Fruit fly (Drosophila melanogaster) whole organism, embryonic: ENCODE measurements around the gene Wbp2.

Experiments
- Atf3 ChIP-seq: fragments of 200-800 bp; sonication (Bioruptor generic); optimal IDR thresholded peaks from 3 replicates; lab custom pipeline; 2016; ENCODE audit warnings: missing biosample characterization, missing genetic modification characterization
- BEAF-32 ChIP-seq: fragments of 200-800 bp; sonication (Bioruptor generic); optimal IDR thresholded peaks from 3 replicates; lab custom pipeline; 2017; ENCODE audit warnings: missing biosample characterization, missing genetic modification characterization, mild to moderate bottlenecking, moderate library complexity, missing genetic modification reagents
- CG11247 ChIP-seq: fragments of 200-800 bp; sonication (Bioruptor generic); IDR thresholded peaks from 2 replicates; pipeline ENCODE4 v1.3.6; 2022; ENCODE audit warnings: missing biosample characterization, missing genetic modification characterization
- CG11696 ChIP-seq: fragments of 200-800 bp; sonication (Bioruptor generic); IDR thresholded peaks from 2 replicates; pipeline ENCODE4 v1.3.6; 2022; ENCODE audit warnings: missing biosample characterization, missing genetic modification characterization
- CG11723 ChIP-seq: fragments of 200-800 bp; sonication (Bioruptor generic); optimal IDR thresholded peaks from 2 replicates; lab custom pipeline; 2017; ENCODE audit warnings: missing biosample characterization, mild to moderate bottlenecking, missing genetic modification characterization
- CG12071 ChIP-seq: fragments of 200-800 bp; sonication (Bioruptor generic); optimal IDR thresholded peaks from 3 replicates; lab custom pipeline; 2018; ENCODE audit warnings: missing biosample characterization, mild to moderate bottlenecking, missing genetic modification characterization
- CG12391 ChIP-seq: fragments of 200-800 bp; sonication (Bioruptor generic); optimal IDR thresholded peaks from 3 replicates; lab custom pipeline; 2018; ENCODE audit warnings: missing biosample characterization, mild to moderate bottlenecking, missing genetic modification characterization, moderate library complexity
- CG15269 ChIP-seq: fragments of 200-800 bp; sonication (Bioruptor generic); optimal IDR thresholded peaks from 2 replicates; lab custom pipeline; 2018; ENCODE audit warnings: missing biosample characterization, mild to moderate bottlenecking, missing genetic modification characterization, moderate library complexity
- CG15696 ChIP-seq: fragments of 200-800 bp; sonication (Bioruptor generic); optimal IDR thresholded peaks from 2 replicates; lab custom pipeline; 2019; ENCODE audit warnings: missing biosample characterization, mild to moderate bottlenecking, missing genetic modification characterization, moderate library complexity
- CG17568 ChIP-seq: fragments of 200-800 bp; sonication (Bioruptor generic); optimal IDR thresholded peaks from 2 replicates; lab custom pipeline; 2018; ENCODE audit warnings: missing biosample characterization, mild to moderate bottlenecking, missing genetic modification characterization, moderate library complexity
- CG18262 ChIP-seq: fragments of 200-800 bp; optimal IDR thresholded peaks from 3 replicates; lab custom pipeline; 2019; ENCODE audit warnings: missing biosample characterization, mild to moderate bottlenecking, missing genetic modification characterization, moderate library complexity
- CG18476 ChIP-seq: fragments of 200-800 bp; sonication (Bioruptor generic); optimal IDR thresholded peaks from 2 replicates; lab custom pipeline; 2016; ENCODE audit warnings: missing biosample characterization, mild to moderate bottlenecking, missing genetic modification characterization
- CG18764 ChIP-seq: fragments of 200-800 bp; sonication (Bioruptor generic); optimal IDR thresholded peaks from 3 replicates; lab custom pipeline; 2016; ENCODE audit warnings: missing biosample characterization, missing genetic modification characterization
- CG2712 ChIP-seq: fragments of 200-800 bp; optimal IDR thresholded peaks from 3 replicates; lab custom pipeline; 2019; ENCODE audit warnings: missing biosample characterization, mild to moderate bottlenecking, missing genetic modification characterization, moderate library complexity
- CG2889 ChIP-seq: fragments of 200-800 bp; sonication (Bioruptor generic); IDR thresholded peaks from 3 replicates; pipeline ENCODE4 v1.3.6; 2022; ENCODE audit warnings: missing biosample characterization, missing genetic modification characterization
- CG30403 ChIP-seq: fragments of 200-800 bp; sonication (Bioruptor generic); optimal IDR thresholded peaks from 3 replicates; lab custom pipeline; 2016; ENCODE audit warnings: missing biosample characterization, missing genetic modification characterization
- CG4424 ChIP-seq: fragments of 200-800 bp; sonication (Bioruptor generic); optimal IDR thresholded peaks from 3 replicates; lab custom pipeline; 2016; ENCODE audit warnings: missing biosample characterization, missing genetic modification characterization
- CG4820 ChIP-seq: fragments of 200-800 bp; sonication (Bioruptor generic); optimal IDR thresholded peaks from 3 replicates; lab custom pipeline; 2016; ENCODE audit warnings: missing biosample characterization, missing genetic modification characterization
- CG6272 ChIP-seq: fragments of 200-800 bp; sonication (Bioruptor generic); IDR thresholded peaks from 2 replicates; pipeline ENCODE4 v1.3.6; 2022; ENCODE audit warnings: missing biosample characterization, missing genetic modification characterization
- CG6765 ChIP-seq: fragments of 200-800 bp; sonication (Bioruptor generic); optimal IDR thresholded peaks from 3 replicates; lab custom pipeline; 2017; ENCODE audit warnings: missing biosample characterization, mild to moderate bottlenecking, missing genetic modification characterization
- CG9215 ChIP-seq: fragments of 200-800 bp; sonication (Bioruptor generic); IDR thresholded peaks from 2 replicates; pipeline ENCODE4 v1.3.6; 2022; ENCODE audit warnings: missing biosample characterization, missing genetic modification characterization
- CG9932 ChIP-seq: fragments of 200-800 bp; sonication (Bioruptor generic); IDR thresholded peaks from 2 replicates; pipeline ENCODE4 v1.3.6; 2022; ENCODE audit warnings: missing biosample characterization, missing genetic modification characterization
- HLH3B ChIP-seq: fragments of 200-800 bp; sonication (Bioruptor generic); IDR thresholded peaks from 2 replicates; pipeline ENCODE4 v1.3.6; 2022; ENCODE audit warnings: missing biosample characterization, missing genetic modification characterization
- Mes4 ChIP-seq: fragments of 200-800 bp; sonication (Bioruptor generic); optimal IDR thresholded peaks from 2 replicates; lab custom pipeline; 2016; ENCODE audit warnings: missing biosample characterization, missing genetic modification characterization
- Mrtf ChIP-seq: fragments of 200-800 bp; sonication (Bioruptor generic); IDR thresholded peaks from 3 replicates; pipeline ENCODE4 v1.3.6; 2022; ENCODE audit warnings: missing biosample characterization, missing genetic modification characterization
- NC2β ChIP-seq: fragments of 200-800 bp; sonication (Bioruptor generic); optimal IDR thresholded peaks from 2 replicates; lab custom pipeline; 2016; ENCODE audit warnings: missing biosample characterization, missing genetic modification characterization
- Optix ChIP-seq: fragments of 200-800 bp; sonication (Bioruptor generic); IDR thresholded peaks from 3 replicates; pipeline ENCODE4 v1.3.6; 2022; ENCODE audit warnings: missing biosample characterization, missing genetic modification characterization
- Rx ChIP-seq: fragments of 200-800 bp; sonication (Bioruptor generic); IDR thresholded peaks from 2 replicates; pipeline ENCODE4 v1.3.6; 2022; ENCODE audit warnings: missing biosample characterization, missing genetic modification characterization
- Side ChIP-seq: fragments of 200-800 bp; sonication (Bioruptor generic); optimal IDR thresholded peaks from 2 replicates; lab custom pipeline; 2016; ENCODE audit warnings: missing biosample characterization, missing genetic modification characterization
- Sin3A ChIP-seq: fragments of >200 bp; optimal IDR thresholded peaks from 2 replicates; lab custom pipeline; 2018
- Six4 ChIP-seq: fragments of 200-800 bp; sonication (Bioruptor generic); optimal IDR thresholded peaks from 2 replicates; lab custom pipeline; 2016; ENCODE audit warnings: missing biosample characterization, missing genetic modification characterization
- ac ChIP-seq: fragments of 200-800 bp; sonication (Bioruptor generic); optimal IDR thresholded peaks from 3 replicates; lab custom pipeline; 2017; ENCODE audit warnings: missing biosample characterization, mild to moderate bottlenecking, missing genetic modification characterization
- ap ChIP-seq: fragments of 200-800 bp; sonication (Bioruptor generic); IDR thresholded peaks from 2 replicates; pipeline ENCODE4 v1.3.6; 2022; ENCODE audit warnings: missing biosample characterization, missing genetic modification characterization
- bab2 ChIP-seq: fragments of 200-800 bp; sonication (Bioruptor generic); optimal IDR thresholded peaks from 2 replicates; lab custom pipeline; 2016; ENCODE audit warnings: missing biosample characterization, missing genetic modification characterization
- bigmax ChIP-seq: fragments of 200-800 bp; sonication (Bioruptor generic); optimal IDR thresholded peaks from 2 replicates; lab custom pipeline; 2018; ENCODE audit warnings: missing biosample characterization, mild to moderate bottlenecking, missing genetic modification characterization
- chif ChIP-seq, 2 experiments: fragments of 200-800 bp; sonication (Bioruptor generic); optimal IDR thresholded peaks; 3 replicates each; lab custom pipeline; 2016; ENCODE audit warnings: missing biosample characterization in 2 of 2, missing genetic modification characterization in 2 of 2
- dimm ChIP-seq: fragments of 200-800 bp; sonication (Bioruptor generic); IDR thresholded peaks from 2 replicates; pipeline ENCODE4 v1.3.6; 2022; ENCODE audit warnings: missing biosample characterization, missing genetic modification characterization
- fru ChIP-seq: fragments of >200 bp; optimal IDR thresholded peaks from 2 replicates; lab custom pipeline; 2017
- grn ChIP-seq: fragments of 200-800 bp; sonication (Bioruptor generic); optimal IDR thresholded peaks from 3 replicates; lab custom pipeline; 2017; ENCODE audit warnings: missing biosample characterization, missing genetic modification characterization
- ind ChIP-seq: fragments of 200-800 bp; sonication (Bioruptor generic); optimal IDR thresholded peaks from 3 replicates; lab custom pipeline; 2016; ENCODE audit warnings: missing biosample characterization, missing genetic modification characterization
- kni ChIP-seq: fragments of 200-800 bp; sonication (Bioruptor generic); optimal IDR thresholded peaks from 3 replicates; lab custom pipeline; 2017; ENCODE audit warnings: mild to moderate bottlenecking, missing biosample characterization, missing genetic modification reagents, missing genetic modification characterization
- maf-S ChIP-seq: fragments of 200-800 bp; sonication (Bioruptor generic); optimal IDR thresholded peaks from 2 replicates; lab custom pipeline; 2016; ENCODE audit warnings: missing biosample characterization, missing genetic modification characterization
- nmo ChIP-seq: fragments of 200-800 bp; sonication (Bioruptor generic); optimal IDR thresholded peaks from 2 replicates; lab custom pipeline; 2018; ENCODE audit warnings: missing biosample characterization, mild to moderate bottlenecking, missing genetic modification characterization, moderate library complexity
- otp ChIP-seq: fragments of 200-800 bp; sonication (Bioruptor generic); IDR thresholded peaks from 3 replicates; pipeline ENCODE4, ENCODE4 v1.3.6; 2022; ENCODE audit warnings: missing biosample characterization, missing genetic modification characterization
- pb ChIP-seq: fragments of 200-800 bp; sonication (Bioruptor generic); optimal IDR thresholded peaks from 3 replicates; lab custom pipeline; 2016; ENCODE audit warnings: missing biosample characterization, missing genetic modification characterization
- peb ChIP-seq: fragments of 200-800 bp; sonication (Bioruptor generic); IDR thresholded peaks from 2 replicates; pipeline ENCODE4 v1.3.6; 2022; ENCODE audit warnings: missing biosample characterization, missing genetic modification characterization
- pita ChIP-seq: fragments of 200-800 bp; sonication (Bioruptor generic); optimal IDR thresholded peaks from 2 replicates; lab custom pipeline; 2017; ENCODE audit warnings: missing biosample characterization, mild to moderate bottlenecking, missing genetic modification characterization
- seq ChIP-seq: fragments of 200-800 bp; sonication (Bioruptor generic); IDR thresholded peaks from 2 replicates; pipeline ENCODE4 v1.3.6; 2022; ENCODE audit warnings: missing biosample characterization, missing genetic modification characterization
- shn ChIP-seq: fragments of 200-800 bp; sonication (Bioruptor generic); optimal IDR thresholded peaks from 3 replicates; lab custom pipeline; 2016; ENCODE audit warnings: missing biosample characterization, missing genetic modification characterization
- stc ChIP-seq: fragments of 200-800 bp; sonication (Bioruptor generic); IDR thresholded peaks from 2 replicates; pipeline ENCODE4 v1.3.6; 2022; ENCODE audit warnings: missing biosample characterization, missing genetic modification characterization
- tna ChIP-seq: fragments of 200-800 bp; sonication (Bioruptor generic); IDR thresholded peaks from 2 replicates; pipeline ENCODE4 v1.3.6; 2022; ENCODE audit warnings: missing biosample characterization, missing genetic modification characterization; ENCODE audit not compliant: partially characterized antibody
- toy ChIP-seq: fragments of 200-800 bp; sonication (Bioruptor generic); IDR thresholded peaks from 2 replicates; pipeline ENCODE4 v1.3.6; 2022; ENCODE audit warnings: missing biosample characterization, missing genetic modification characterization
- unpg ChIP-seq: fragments of 200-800 bp; sonication (Bioruptor generic); optimal IDR thresholded peaks from 3 replicates; lab custom pipeline; 2018; ENCODE audit warnings: missing biosample characterization, mild to moderate bottlenecking, missing genetic modification characterization, moderate library complexity

The Wbp2 gene

DNA sequence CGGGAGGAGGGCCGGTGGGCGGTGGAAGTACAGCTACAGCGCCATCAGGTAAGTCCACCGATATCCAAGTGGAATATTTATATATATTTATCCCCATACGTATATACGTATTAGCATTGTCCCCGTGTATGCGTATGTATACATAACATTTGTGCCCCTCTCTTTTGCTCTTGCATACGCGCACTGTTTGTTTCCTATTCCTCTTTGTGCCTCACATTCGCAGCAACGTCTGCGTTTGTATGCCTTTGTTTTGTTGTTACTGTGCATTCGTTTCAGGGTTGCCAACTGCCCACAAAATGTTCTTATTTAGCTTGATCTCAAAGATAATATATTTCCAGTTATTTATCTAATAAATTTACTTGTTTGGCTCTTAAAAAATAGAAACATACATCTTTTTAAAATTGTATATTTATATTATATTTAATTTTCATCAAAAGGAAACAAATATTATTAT is 43.6 kb upstream of the Wbp2 start (continued):
- TF ChIP-seq toy (GFP tag; lab: Robert Waterston, UW) (no peak), CG30403 (GFP tag; lab: Kevin White, UChicago) (peak; percentile 40), pita (GFP tag; lab: Kevin White, UChicago) (no peak), pb (no peak), CG6765 (GFP tag; lab: Kevin White, UChicago) (peak; percentile 65), CG6272 (GFP tag; lab: Robert Waterston, UW) (no peak), CG11723 (GFP tag; lab: Kevin White, UChicago) (peak; percentile 21), CG15696 (tag; lab: Kevin White, UChicago) (peak; percentile 7), CG17568 (no peak), ind (GFP tag; lab: Kevin White, UChicago) (peak; percentile 17), HLH3B (GFP tag; lab: Robert Waterston, UW) (peak; percentile 20; the same call in 1 of the 2 replicates), seq (GFP tag; lab: Robert Waterston, UW) (no peak), ac (GFP tag; lab: Kevin White, UChicago) (no peak), CG9932 (GFP tag; lab: Robert Waterston, UW) (no peak), dimm (no peak), CG12071 (GFP tag; lab: Kevin White, UChicago) (no peak), grn (GFP tag; lab: Kevin White, UChicago) (peak; percentile 36), NC2β (GFP tag; lab: Kevin White, UChicago) (no peak), Mes4 (no peak), BEAF-32 (GFP tag; lab: Kevin White, UChicago) (no peak), otp (GFP tag; lab: Robert Waterston, UW) (peak; percentile 43; the same call in 1 of the 3 replicates), stc (GFP tag; lab: Robert Waterston, UW) (peak; percentile 61; the same call in 1 of the 2 replicates), Optix (GFP tag; lab: Robert Waterston, UW) (no peak), bigmax (GFP tag; lab: Kevin White, UChicago) (no peak), CG2712 (tag; lab: Kevin White, UChicago) (peak; percentile 79), fru (lab: Kevin White, UChicago) (no peak), peb (GFP tag; lab: Robert Waterston, UW) (no peak), CG9215 (GFP tag; lab: Robert Waterston, UW) (no peak), CG18262 (tag; lab: Kevin White, UChicago) (peak; percentile 71), CG4820 (GFP tag; lab: Kevin White, UChicago) (no peak), CG18476 (GFP tag; lab: Kevin White, UChicago) (no peak), nmo (no peak), maf-S (GFP tag; lab: Kevin White, UChicago) (no peak), CG12391 (tag; lab: Kevin White, UChicago) (peak; percentile 83), CG11247 (GFP tag; lab: Robert Waterston, UW) (no peak), kni (no peak), tna (no peak), Side (GFP tag; lab: Kevin White, UChicago) (no peak), Six4 (GFP tag; lab: Kevin White, UChicago) (peak; percentile 65), CG4424 (peak; percentile 19), Atf3 (GFP tag; lab: Kevin White, UChicago) (no peak), Mrtf (no peak), CG2889 (GFP tag; lab: Robert Waterston, UW) (no peak), chif (GFP tag; optimal IDR thresholded peaks at IDR 0.05; lab: Kevin White, UChicago) (no peak), shn (GFP tag; lab: Kevin White, UChicago) (no peak), bab2 (GFP tag; lab: Kevin White, UChicago) (no peak), CG18764 (GFP tag; lab: Kevin White, UChicago) (peak; percentile 13), CG15269 (peak; percentile 80), ap (GFP tag; lab: Robert Waterston, UW) (no peak), Rx (GFP tag; lab: Robert Waterston, UW) (no peak), CG11696 (GFP tag; lab: Robert Waterston, UW) (no peak), Sin3A (no peak), unpg (GFP tag; lab: Kevin White, UChicago) (peak; percentile 68)
